Worm (Caenorhabditis elegans) whole organism, late embryonic: ENCODE measurements around the gene B0410.1.

Experiments used
- ama-1 ChIP-seq: fragments of 150-350 bp; optimal IDR thresholded peaks from 2 replicates; lab custom pipeline; 2014
- ceh-2 ChIP-seq: sonication (generic microtip); optimal IDR thresholded peaks from 2 replicates; lab custom pipeline; 2016; ENCODE audit warnings: missing genotype, missing genetic modification characterization, missing compliant biosample characterization
- rnt-1 ChIP-seq: sonication (generic microtip); optimal IDR thresholded peaks from 2 replicates; lab custom pipeline; 2016; ENCODE audit warnings: missing genetic modification characterization, missing compliant biosample characterization
- sdc-2 ChIP-seq: sonication (generic microtip); optimal IDR thresholded peaks from 2 replicates; lab custom pipeline; 2016; ENCODE audit warnings: missing genotype, missing genetic modification characterization, missing compliant biosample characterization
- sox-4 ChIP-seq: sonication (generic microtip); optimal IDR thresholded peaks from 2 replicates; lab custom pipeline; 2017; ENCODE audit warnings: mild to moderate bottlenecking, missing genetic modification characterization, inconsistent platforms, missing compliant biosample characterization
- tbx-7 ChIP-seq: sonication (generic microtip); optimal IDR thresholded peaks from 2 replicates; lab custom pipeline; 2016; ENCODE audit warnings: missing genotype, missing genetic modification characterization, missing compliant biosample characterization

DNA sequence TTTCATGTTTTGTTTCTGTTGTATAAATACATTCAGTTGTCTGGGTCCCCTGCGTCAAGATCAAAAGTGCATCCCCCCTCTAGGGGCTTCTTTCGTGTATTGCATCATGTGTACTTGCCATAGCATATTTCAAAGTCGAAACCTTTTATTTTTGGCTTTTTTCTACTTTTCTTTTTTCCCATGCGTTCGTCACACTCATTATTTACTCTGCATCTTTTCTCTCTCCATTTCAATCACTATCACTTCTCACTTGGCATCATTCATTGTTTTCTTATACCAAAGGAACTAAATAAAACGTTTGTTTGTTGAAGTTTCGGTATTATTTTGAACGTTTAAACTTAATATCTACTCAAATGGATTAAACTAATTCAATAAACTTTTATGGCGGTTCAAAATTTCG, 45.2 kb downstream of the B0410.1 start:
- no peak for TF ChIP-seq sdc-2 (tag; lab: Kevin White, UChicago)
- no peak for TF ChIP-seq ama-1
- no peak for TF ChIP-seq sox-4 (tag; lab: Kevin White, UChicago)
- no peak for TF ChIP-seq rnt-1 (tag; lab: Kevin White, UChicago)
- no peak for TF ChIP-seq ceh-2 (tag; lab: Kevin White, UChicago)
- TF ChIP-seq tbx-7 (tag; lab: Kevin White, UChicago), result no peak
